Fruit fly (Drosophila melanogaster) whole organism, embryonic: ENCODE results near the gene RapGAP1.

Experiments used
- ATbp ChIP-seq: fragments of 200-800 bp; sonication (Bioruptor generic); optimal IDR thresholded peaks from 2 replicates; lab custom pipeline; 2017; ENCODE audit warnings: missing biosample characterization, mild to moderate bottlenecking, missing genetic modification characterization, missing genetic modification reagents
- Atf6 ChIP-seq: fragments of 200-800 bp; sonication (Bioruptor generic); IDR thresholded peaks from 2 replicates; pipeline ENCODE4 v1.3.6; 2022; ENCODE audit warnings: missing biosample characterization, missing genetic modification characterization
- B-H1 ChIP-seq: fragments of 200-800 bp; sonication (Bioruptor generic); IDR thresholded peaks from 3 replicates; pipeline ENCODE4 v1.3.6; 2022; ENCODE audit warnings: missing biosample characterization, missing genetic modification characterization
- CG10366 ChIP-seq: fragments of 200-800 bp; sonication (Bioruptor generic); IDR thresholded peaks from 2 replicates; pipeline ENCODE4 v1.3.6; 2022; ENCODE audit warnings: missing biosample characterization, missing genetic modification characterization
- CG10543 ChIP-seq: fragments of 200-800 bp; sonication (Bioruptor generic); optimal IDR thresholded peaks from 3 replicates; lab custom pipeline; 2017; ENCODE audit warnings: missing biosample characterization, mild to moderate bottlenecking, missing genetic modification characterization, moderate library complexity
- CG12236 ChIP-seq: fragments of 200-800 bp; sonication (Bioruptor generic); optimal IDR thresholded peaks from 2 replicates; lab custom pipeline; 2016; ENCODE audit warnings: missing biosample characterization, missing genetic modification characterization
- CG13424 ChIP-seq: fragments of 200-800 bp; sonication (Bioruptor generic); optimal IDR thresholded peaks from 2 replicates; lab custom pipeline; 2019; ENCODE audit warnings: missing biosample characterization, mild to moderate bottlenecking, missing genetic modification characterization, moderate library complexity
- CG13624 ChIP-seq: fragments of 200-800 bp; sonication (Bioruptor generic); optimal IDR thresholded peaks from 2 replicates; lab custom pipeline; 2016; ENCODE audit warnings: missing biosample characterization, missing genetic modification characterization
- CG14710 ChIP-seq: fragments of 200-800 bp; sonication (Bioruptor generic); optimal IDR thresholded peaks from 3 replicates; lab custom pipeline; 2019; ENCODE audit warnings: missing biosample characterization, mild to moderate bottlenecking, missing genetic modification characterization, moderate library complexity
- CG15269 ChIP-seq: fragments of 200-800 bp; sonication (Bioruptor generic); optimal IDR thresholded peaks from 2 replicates; lab custom pipeline; 2018; ENCODE audit warnings: missing biosample characterization, mild to moderate bottlenecking, missing genetic modification characterization, moderate library complexity
- CG2199 ChIP-seq: fragments of 200-800 bp; sonication (Bioruptor generic); IDR thresholded peaks from 3 replicates; pipeline ENCODE4 v1.3.6; 2022; ENCODE audit warnings: missing biosample characterization, missing genetic modification characterization
- CG30403 ChIP-seq: fragments of 200-800 bp; sonication (Bioruptor generic); optimal IDR thresholded peaks from 3 replicates; lab custom pipeline; 2016; ENCODE audit warnings: missing biosample characterization, missing genetic modification characterization
- CG3281 ChIP-seq: fragments of 200-800 bp; sonication (Bioruptor generic); optimal IDR thresholded peaks from 3 replicates; lab custom pipeline; 2017; ENCODE audit warnings: missing biosample characterization, mild to moderate bottlenecking, missing genetic modification characterization
- CG33213 ChIP-seq: fragments of 200-800 bp; sonication (Bioruptor generic); optimal IDR thresholded peaks from 3 replicates; lab custom pipeline; 2016; ENCODE audit warnings: missing biosample characterization, missing genetic modification characterization
- CG34224 ChIP-seq: fragments of 200-800 bp; sonication (Bioruptor generic); IDR thresholded peaks from 3 replicates; pipeline ENCODE4 v1.3.6; 2022; ENCODE audit warnings: missing biosample characterization, missing genetic modification characterization; ENCODE audit not compliant: partially characterized antibody
- CG34422 ChIP-seq: fragments of 200-800 bp; sonication (Bioruptor generic); IDR thresholded peaks from 3 replicates; pipeline ENCODE4 v1.3.6; 2022; ENCODE audit warnings: missing biosample characterization, missing genetic modification characterization
- CG4424 ChIP-seq: fragments of 200-800 bp; sonication (Bioruptor generic); optimal IDR thresholded peaks from 3 replicates; lab custom pipeline; 2016; ENCODE audit warnings: missing biosample characterization, missing genetic modification characterization
- CG5245 ChIP-seq: fragments of 200-800 bp; sonication (Bioruptor generic); optimal IDR thresholded peaks from 3 replicates; lab custom pipeline; 2016; ENCODE audit warnings: missing biosample characterization, missing genetic modification characterization
- CG6683 ChIP-seq: fragments of 200-800 bp; sonication (Bioruptor generic); optimal IDR thresholded peaks from 2 replicates; lab custom pipeline; 2017; ENCODE audit warnings: missing biosample characterization, mild to moderate bottlenecking, missing genetic modification characterization, missing genetic modification reagents
- CG6813 ChIP-seq: fragments of 200-800 bp; sonication (Bioruptor generic); optimal IDR thresholded peaks from 2 replicates; lab custom pipeline; 2017; ENCODE audit warnings: missing biosample characterization, missing genetic modification characterization, mild to moderate bottlenecking, moderate library complexity, missing genetic modification reagents
- CG8290 ChIP-seq, 3 experiments: fragments of 200-800 bp; sonication (Bioruptor generic); optimal IDR thresholded peaks; 2 replicates each; lab custom pipeline; 2016 to 2019; ENCODE audit warnings: missing biosample characterization in 3 of 3, missing genetic modification characterization in 3 of 3, mild to moderate bottlenecking in 2 of 3, moderate library complexity in 1 of 3
- CG8359 ChIP-seq: fragments of 200-800 bp; sonication (Bioruptor generic); optimal IDR thresholded peaks from 2 replicates; lab custom pipeline; 2017; ENCODE audit warnings: missing biosample characterization, mild to moderate bottlenecking, missing genetic modification characterization, borderline replicate concordance
- CG9727 ChIP-seq: fragments of 200-800 bp; sonication (Bioruptor generic); optimal IDR thresholded peaks from 3 replicates; lab custom pipeline; 2017; ENCODE audit warnings: missing biosample characterization, mild to moderate bottlenecking, missing genetic modification characterization
- Camta ChIP-seq: fragments of 200-800 bp; sonication (Bioruptor generic); optimal IDR thresholded peaks from 2 replicates; lab custom pipeline; 2016; ENCODE audit warnings: missing biosample characterization, missing genetic modification characterization
- Fer1 ChIP-seq: fragments of 200-800 bp; sonication (Bioruptor generic); optimal IDR thresholded peaks from 2 replicates; lab custom pipeline; 2017; ENCODE audit warnings: missing biosample characterization, mild to moderate bottlenecking, missing genetic modification characterization
- HHEX ChIP-seq: fragments of 200-800 bp; sonication (Bioruptor generic); optimal IDR thresholded peaks from 3 replicates; lab custom pipeline; 2017; ENCODE audit warnings: missing biosample characterization, mild to moderate bottlenecking, missing genetic modification characterization, missing genetic modification reagents
- Hmr ChIP-seq: fragments of 200-800 bp; sonication (Bioruptor generic); optimal IDR thresholded peaks from 3 replicates; lab custom pipeline; 2017; ENCODE audit warnings: mild to moderate bottlenecking, missing biosample characterization, missing genetic modification reagents, missing genetic modification characterization
- Max ChIP-seq: fragments of 200-800 bp; sonication (Bioruptor generic); optimal IDR thresholded peaks from 2 replicates; lab custom pipeline; 2016; ENCODE audit warnings: missing biosample characterization, mild to moderate bottlenecking, missing genetic modification characterization
- Med ChIP-seq: fragments of 200-800 bp; sonication (Bioruptor generic); peaks from one replicate; lab custom pipeline; 2016; ENCODE audit warnings: missing biosample characterization, missing genetic modification characterization, mild to moderate bottlenecking, inconsistent platforms, moderate library complexity
- Meics ChIP-seq: fragments of 200-800 bp; sonication (Bioruptor generic); optimal IDR thresholded peaks from 2 replicates; lab custom pipeline; 2017; ENCODE audit warnings: missing biosample characterization, mild to moderate bottlenecking, missing genetic modification characterization
- Mes4 ChIP-seq: fragments of 200-800 bp; sonication (Bioruptor generic); optimal IDR thresholded peaks from 2 replicates; lab custom pipeline; 2016; ENCODE audit warnings: missing biosample characterization, missing genetic modification characterization
- bsh ChIP-seq, 2 experiments: fragments of 200-800 bp; sonication (Bioruptor generic); optimal IDR thresholded peaks; 2 replicates each; lab custom pipeline; 2017 to 2018; ENCODE audit warnings: mild to moderate bottlenecking in 2 of 2, missing biosample characterization in 2 of 2, missing genetic modification characterization in 2 of 2, moderate library complexity in 1 of 2
- caup ChIP-seq: fragments of 200-800 bp; sonication (Bioruptor generic); optimal IDR thresholded peaks from 3 replicates; lab custom pipeline; 2017; ENCODE audit warnings: missing biosample characterization, mild to moderate bottlenecking, missing genetic modification characterization, moderate library complexity; ENCODE audit not compliant: severe bottlenecking
- corto ChIP-seq: fragments of 200-800 bp; sonication (Bioruptor generic); optimal IDR thresholded peaks from 2 replicates; lab custom pipeline; 2016; ENCODE audit warnings: missing biosample characterization, mild to moderate bottlenecking, missing genetic modification characterization, moderate library complexity
- ewg ChIP-seq: fragments of 200-800 bp; sonication (Bioruptor generic); optimal IDR thresholded peaks from 3 replicates; lab custom pipeline; 2017; ENCODE audit warnings: mild to moderate bottlenecking, missing biosample characterization, missing genetic modification reagents, missing genetic modification characterization
- gcm2 ChIP-seq: fragments of 200-800 bp; sonication (Bioruptor generic); optimal IDR thresholded peaks from 2 replicates; lab custom pipeline; 2016; ENCODE audit warnings: missing biosample characterization, missing genetic modification characterization
- gem ChIP-seq: fragments of 200-800 bp; sonication (Bioruptor generic); optimal IDR thresholded peaks from 2 replicates; lab custom pipeline; 2019; ENCODE audit warnings: missing biosample characterization, mild to moderate bottlenecking, missing genetic modification characterization, moderate library complexity
- gsb-n ChIP-seq: fragments of 200-800 bp; sonication (Bioruptor generic); optimal IDR thresholded peaks from 3 replicates; lab custom pipeline; 2018; ENCODE audit warnings: missing biosample characterization, mild to moderate bottlenecking, missing genetic modification characterization
- jing ChIP-seq: fragments of 200-800 bp; sonication (Bioruptor generic); optimal IDR thresholded peaks from 2 replicates; lab custom pipeline; 2018; ENCODE audit warnings: missing biosample characterization, mild to moderate bottlenecking, missing genetic modification characterization
- lab ChIP-seq: fragments of 200-800 bp; sonication (Bioruptor generic); optimal IDR thresholded peaks from 3 replicates; lab custom pipeline; 2017; ENCODE audit warnings: missing biosample characterization, missing genetic modification characterization, mild to moderate bottlenecking, moderate library complexity, missing genetic modification reagents
- nau ChIP-seq: fragments of 200-800 bp; sonication (Bioruptor generic); optimal IDR thresholded peaks from 3 replicates; lab custom pipeline; 2017; ENCODE audit warnings: missing biosample characterization, mild to moderate bottlenecking, missing genetic modification characterization, missing genetic modification reagents
- peb ChIP-seq: fragments of 200-800 bp; sonication (Bioruptor generic); IDR thresholded peaks from 2 replicates; pipeline ENCODE4 v1.3.6; 2022; ENCODE audit warnings: missing biosample characterization, missing genetic modification characterization
- pnt ChIP-seq: fragments of 200-800 bp; sonication (Bioruptor generic); optimal IDR thresholded peaks from 3 replicates; lab custom pipeline; 2016; ENCODE audit warnings: missing biosample characterization, missing genetic modification characterization
- ro ChIP-seq: fragments of 200-800 bp; sonication (Bioruptor generic); IDR thresholded peaks from 2 replicates; pipeline ENCODE4 v1.3.6; 2022; ENCODE audit warnings: missing biosample characterization, missing genetic modification characterization
- slou ChIP-seq: fragments of 200-800 bp; sonication (Bioruptor generic); optimal IDR thresholded peaks from 3 replicates; lab custom pipeline; 2016; ENCODE audit warnings: missing biosample characterization, missing genetic modification characterization
- twi ChIP-seq: fragments of 200-800 bp; optimal IDR thresholded peaks from 2 replicates; lab custom pipeline; 2019; ENCODE audit warnings: missing biosample characterization, mild to moderate bottlenecking, missing genetic modification characterization, moderate library complexity
- unc-4 ChIP-seq: fragments of 200-800 bp; sonication (Bioruptor generic); IDR thresholded peaks from 2 replicates; pipeline ENCODE4 v1.3.6; 2022; ENCODE audit warnings: missing biosample characterization, missing genetic modification characterization; ENCODE audit not compliant: partially characterized antibody
- wek ChIP-seq: fragments of 200-800 bp; sonication (Bioruptor generic); optimal IDR thresholded peaks from 3 replicates; lab custom pipeline; 2018; ENCODE audit warnings: missing biosample characterization, mild to moderate bottlenecking, missing genetic modification characterization, moderate library complexity

The RapGAP1 gene

DNA sequence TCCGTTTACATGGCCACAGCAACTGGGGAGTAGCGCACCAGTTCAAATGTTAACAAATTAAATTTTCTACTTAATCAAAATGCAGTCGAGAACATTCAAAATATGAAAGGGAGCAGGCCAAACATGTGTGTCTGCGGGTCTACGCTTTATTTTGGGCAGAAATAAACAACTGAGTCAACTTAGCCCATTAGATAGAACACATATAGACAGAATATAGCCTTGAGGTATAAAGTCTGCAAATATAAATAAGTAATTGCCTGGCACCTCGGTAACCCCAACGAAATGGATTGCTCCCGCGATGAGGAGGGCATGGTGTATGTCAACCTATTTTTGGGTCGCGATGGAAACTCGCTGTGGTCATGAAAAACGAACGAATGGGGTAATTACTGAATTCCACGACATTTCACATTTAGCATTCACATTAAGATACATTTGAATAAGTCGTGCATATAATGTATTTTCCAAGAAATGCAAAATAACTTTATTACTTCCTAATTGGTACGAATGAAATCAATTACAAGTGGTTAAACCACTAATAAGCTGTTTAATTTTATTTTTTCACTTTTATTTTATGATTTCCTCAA is 49.7 kb upstream of the RapGAP1 start (continued):
- TF ChIP-seq Atf6 (GFP tag; lab: Robert Waterston, UW) (0 out of 2 replicates have a peak, but pooled peaks have one; percentile 10), CG6683 (GFP tag; lab: Kevin White, UChicago) (peak; percentile 20), CG14710 (tag; lab: Kevin White, UChicago) (peak; percentile 5), pnt (GFP tag; lab: Kevin White, UChicago) (peak; percentile 1), CG15269 (tag; lab: Kevin White, UChicago) (no peak), Meics (GFP tag; lab: Kevin White, UChicago) (peak; percentile 1), ro (GFP tag; lab: Robert Waterston, UW) (no peak), CG3281 (peak; percentile 37), twi (tag; lab: Kevin White, UChicago) (peak; percentile 59), CG12236 (no peak), CG6813 (GFP tag; lab: Kevin White, UChicago) (peak; percentile 51), CG4424 (GFP tag; lab: Kevin White, UChicago) (peak; percentile 20), ewg (GFP tag; lab: Kevin White, UChicago) (no peak), Med (GFP tag; lab: Kevin White, UChicago) (peak; percentile 73), peb (GFP tag; lab: Robert Waterston, UW) (no peak), B-H1 (GFP tag; lab: Robert Waterston, UW) (no peak), CG33213 (GFP tag; lab: Kevin White, UChicago) (peak; percentile 27), lab (peak; percentile 85), gem (tag; lab: Kevin White, UChicago) (peak; percentile 17), CG2199 (GFP tag; lab: Robert Waterston, UW) (peak; percentile 100), CG9727 (GFP tag; lab: Kevin White, UChicago) (peak; percentile 21), Hmr (GFP tag; lab: Kevin White, UChicago) (peak; percentile 15), Camta (peak; percentile 33), Max (no peak), CG8359 (GFP tag; lab: Kevin White, UChicago) (peak; percentile 42), caup (GFP tag; lab: Kevin White, UChicago) (no peak), CG34224 (no peak), CG34422 (GFP tag; lab: Robert Waterston, UW) (no peak), jing (GFP tag; lab: Kevin White, UChicago) (no peak), gsb-n (tag; lab: Kevin White, UChicago) (peak; percentile 21), CG10366 (GFP tag; lab: Robert Waterston, UW) (no peak), slou (GFP tag; lab: Kevin White, UChicago) (no peak), CG8290 (GFP tag; optimal IDR thresholded peaks at IDR 0.05; lab: Kevin White, UChicago) (no peak), CG8290 (tag; optimal IDR thresholded peaks at IDR 0.05; lab: Kevin White, UChicago) (peak in 1 of 2 experiments; percentile 34), gcm2 (GFP tag; lab: Kevin White, UChicago) (no peak), ATbp (GFP tag; lab: Kevin White, UChicago) (peak; percentile 23), wek (GFP tag; lab: Kevin White, UChicago) (peak; percentile 19), Fer1 (peak; percentile 28), nau (GFP tag; lab: Kevin White, UChicago) (peak; percentile 55), unc-4 (no peak), CG13624 (GFP tag; lab: Kevin White, UChicago) (no peak), HHEX (GFP tag; lab: Kevin White, UChicago) (peak; percentile 31), corto (no peak), CG5245 (peak; percentile 13), bsh (GFP tag; optimal IDR thresholded peaks at IDR 0.05; lab: Kevin White, UChicago) (peak in 1 of 2 experiments; percentile 7), CG30403 (no peak), CG10543 (peak; percentile 17), CG13424 (tag; lab: Kevin White, UChicago) (no peak), Mes4 (no peak)
